Fruit fly (Drosophila melanogaster) whole organism: Measurements from ENCODE around the gene CG32017.

Source experiments
- CG8478 ChIP-seq: fragments of >200 bp; optimal IDR thresholded peaks from 2 replicates; lab custom pipeline; 2018; ENCODE audit warnings: inconsistent platforms
- Dll ChIP-seq: fragments of >200 bp; optimal IDR thresholded peaks from 2 replicates; lab custom pipeline; 2017
- EcR ChIP-seq, 2 experiments: fragments of >200 bp; optimal IDR thresholded peaks; 2 replicates each; lab custom pipeline; 2017; ENCODE audit warnings: missing biosample characterization in 2 of 2, missing genetic modification characterization in 2 of 2, missing genetic modification reagents in 2 of 2

DNA sequence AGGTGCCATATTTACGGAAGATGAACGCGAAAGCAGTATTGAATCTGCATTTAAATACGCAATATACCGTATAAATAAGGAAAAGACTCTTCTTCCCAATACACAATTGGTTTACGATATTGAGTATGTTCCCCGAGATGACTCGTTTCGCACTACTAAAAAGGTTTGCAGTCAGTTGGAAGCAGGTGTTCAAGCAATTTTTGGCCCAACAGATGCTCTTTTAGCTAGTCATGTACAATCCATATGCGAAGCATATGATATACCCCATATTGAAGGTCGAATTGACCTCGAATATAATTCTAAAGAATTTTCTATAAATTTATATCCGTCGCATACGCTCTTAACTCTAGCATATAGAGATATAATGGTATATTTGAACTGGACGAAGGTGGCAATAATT, 35.0 kb downstream of the CG32017 start:
- TF ChIP-seq CG8478 (lab: Kevin White, UChicago), result no peak
- TF ChIP-seq EcR (GFP tag; optimal IDR thresholded peaks at IDR 0.05; lab: Kevin White, UChicago), result no peak
- TF ChIP-seq Dll (lab: Kevin White, UChicago), result no peak
